Fruit fly (Drosophila melanogaster) whole organism, embryonic: ENCODE data around the gene CG7579.

Experiments used
- Antp ChIP-seq: fragments of 200-800 bp; sonication (Bioruptor generic); optimal IDR thresholded peaks from 3 replicates; lab custom pipeline; 2016; ENCODE audit warnings: missing biosample characterization, missing genetic modification characterization
- Blimp-1 ChIP-seq: fragments of 200-800 bp; sonication (Bioruptor generic); optimal IDR thresholded peaks from 3 replicates; lab custom pipeline; 2018; ENCODE audit warnings: missing biosample characterization, missing genetic modification characterization, mild to moderate bottlenecking, moderate library complexity, missing genetic modification reagents
- CG10274 ChIP-seq: fragments of 200-800 bp; sonication (Bioruptor generic); optimal IDR thresholded peaks from 3 replicates; lab custom pipeline; 2017; ENCODE audit warnings: missing biosample characterization, mild to moderate bottlenecking, missing genetic modification characterization
- CG10654 ChIP-seq: fragments of 200-800 bp; sonication (Bioruptor generic); optimal IDR thresholded peaks from 2 replicates; lab custom pipeline; 2016; ENCODE audit warnings: missing biosample characterization, missing genetic modification characterization
- CG11723 ChIP-seq: fragments of 200-800 bp; sonication (Bioruptor generic); optimal IDR thresholded peaks from 2 replicates; lab custom pipeline; 2017; ENCODE audit warnings: missing biosample characterization, mild to moderate bottlenecking, missing genetic modification characterization
- CG1233 ChIP-seq: fragments of 200-800 bp; sonication (Bioruptor generic); optimal IDR thresholded peaks from 4 replicates; lab custom pipeline; 2018; ENCODE audit warnings: missing biosample characterization, mild to moderate bottlenecking, missing genetic modification characterization
- CG13287 ChIP-seq: fragments of 200-800 bp; sonication (Bioruptor generic); IDR thresholded peaks from 2 replicates; pipeline ENCODE4 v1.3.6; 2022; ENCODE audit warnings: missing biosample characterization, missing genetic modification characterization; ENCODE audit not compliant: partially characterized antibody
- CG14710 ChIP-seq: fragments of 200-800 bp; sonication (Bioruptor generic); optimal IDR thresholded peaks from 3 replicates; lab custom pipeline; 2019; ENCODE audit warnings: missing biosample characterization, mild to moderate bottlenecking, missing genetic modification characterization, moderate library complexity
- CG16863 ChIP-seq: fragments of 200-800 bp; sonication (Bioruptor generic); optimal IDR thresholded peaks from 3 replicates; lab custom pipeline; 2016; ENCODE audit warnings: missing biosample characterization, missing genetic modification characterization
- CG17802 ChIP-seq: fragments of 200-800 bp; sonication (Bioruptor generic); optimal IDR thresholded peaks from 2 replicates; lab custom pipeline; 2018; ENCODE audit warnings: missing biosample characterization, mild to moderate bottlenecking, missing genetic modification characterization, moderate library complexity
- CG18476 ChIP-seq: fragments of 200-800 bp; sonication (Bioruptor generic); optimal IDR thresholded peaks from 2 replicates; lab custom pipeline; 2016; ENCODE audit warnings: missing biosample characterization, mild to moderate bottlenecking, missing genetic modification characterization
- CG3838 ChIP-seq: fragments of 200-800 bp; sonication (Bioruptor generic); optimal IDR thresholded peaks from 3 replicates; lab custom pipeline; 2016; ENCODE audit warnings: missing biosample characterization, missing genetic modification characterization
- CG6654 ChIP-seq: fragments of 200-800 bp; sonication (Bioruptor generic); optimal IDR thresholded peaks from 2 replicates; lab custom pipeline; 2017; ENCODE audit warnings: missing biosample characterization, mild to moderate bottlenecking, missing genetic modification characterization
- CG9817 ChIP-seq: fragments of 200-800 bp; sonication (Bioruptor generic); optimal IDR thresholded peaks from 2 replicates; lab custom pipeline; 2018; ENCODE audit warnings: missing biosample characterization, mild to moderate bottlenecking, missing genetic modification characterization, moderate library complexity
- CHES-1-like ChIP-seq: fragments of 200-800 bp; sonication (Bioruptor generic); optimal IDR thresholded peaks from 2 replicates; lab custom pipeline; 2016; ENCODE audit warnings: missing biosample characterization, missing genetic modification characterization
- Dfd ChIP-seq, 2 experiments: fragments of >200 bp; optimal IDR thresholded peaks; 2 replicates each; lab custom pipeline; 2017; ENCODE audit warnings: missing biosample characterization in 2 of 2, missing genetic modification characterization in 2 of 2
- Dll ChIP-seq: fragments of 200-800 bp; sonication (Bioruptor generic); IDR thresholded peaks from 4 replicates; pipeline ENCODE4 v1.3.6; 2022; ENCODE audit warnings: missing biosample characterization, missing genetic modification characterization; ENCODE audit not compliant: partially characterized antibody
- Eip74EF ChIP-seq, 2 experiments: fragments of 200-800 bp in 1 of 2; fragments of >200 bp in 1 of 2; sonication (Bioruptor generic) in 1 of 2; optimal IDR thresholded peaks; 2 replicates each; lab custom pipeline; 2017 to 2019; ENCODE audit warnings: missing biosample characterization in 2 of 2, missing genetic modification characterization in 2 of 2, mild to moderate bottlenecking in 1 of 2, moderate library complexity in 1 of 2
- HLH3B ChIP-seq: fragments of 200-800 bp; sonication (Bioruptor generic); IDR thresholded peaks from 2 replicates; pipeline ENCODE4 v1.3.6; 2022; ENCODE audit warnings: missing biosample characterization, missing genetic modification characterization
- HLH4C ChIP-seq: fragments of 200-800 bp; sonication (Bioruptor generic); IDR thresholded peaks from 3 replicates; pipeline ENCODE4 v1.3.6; 2022; ENCODE audit warnings: missing biosample characterization, missing genetic modification characterization; ENCODE audit not compliant: partially characterized antibody
- Hr39 ChIP-seq: fragments of >200 bp; optimal IDR thresholded peaks from 2 replicates; lab custom pipeline; 2017
- Oaz ChIP-seq: fragments of 200-800 bp; sonication (Bioruptor generic); IDR thresholded peaks from 2 replicates; pipeline ENCODE4 v1.3.6; 2022; ENCODE audit warnings: missing biosample characterization, missing genetic modification characterization
- PHDP ChIP-seq: fragments of 200-800 bp; sonication (Bioruptor generic); optimal IDR thresholded peaks from 3 replicates; lab custom pipeline; 2018; ENCODE audit warnings: missing biosample characterization, mild to moderate bottlenecking, missing genetic modification characterization, moderate library complexity
- Poxn ChIP-seq: fragments of 200-800 bp; sonication (Bioruptor generic); IDR thresholded peaks from 2 replicates; pipeline ENCODE4 v1.3.6; 2022; ENCODE audit warnings: missing biosample characterization, missing genetic modification characterization
- Ravus ChIP-seq: fragments of 200-800 bp; sonication (Bioruptor generic); IDR thresholded peaks from 2 replicates; pipeline ENCODE4 v1.3.6; 2022; ENCODE audit warnings: missing biosample characterization, missing genetic modification characterization
- Taf1 ChIP-seq: fragments of 200-800 bp; sonication (Bioruptor generic); IDR thresholded peaks from 2 replicates; pipeline ENCODE4 v1.3.6; 2022; ENCODE audit warnings: missing biosample characterization, missing genetic modification characterization
- Xbp1 ChIP-seq: fragments of 200-800 bp; sonication (Bioruptor generic); optimal IDR thresholded peaks from 3 replicates; lab custom pipeline; 2016; ENCODE audit warnings: missing biosample characterization, mild to moderate bottlenecking, missing genetic modification characterization
- ac ChIP-seq: fragments of 200-800 bp; sonication (Bioruptor generic); optimal IDR thresholded peaks from 3 replicates; lab custom pipeline; 2017; ENCODE audit warnings: missing biosample characterization, mild to moderate bottlenecking, missing genetic modification characterization
- bab2 ChIP-seq: fragments of 200-800 bp; sonication (Bioruptor generic); optimal IDR thresholded peaks from 2 replicates; lab custom pipeline; 2016; ENCODE audit warnings: missing biosample characterization, missing genetic modification characterization
- bigmax ChIP-seq: fragments of 200-800 bp; sonication (Bioruptor generic); optimal IDR thresholded peaks from 2 replicates; lab custom pipeline; 2018; ENCODE audit warnings: missing biosample characterization, mild to moderate bottlenecking, missing genetic modification characterization
- cas ChIP-seq: fragments of 200-800 bp; sonication (Bioruptor generic); IDR thresholded peaks from 2 replicates; pipeline ENCODE4 v1.3.6; 2022; ENCODE audit warnings: missing biosample characterization, missing genetic modification characterization
- dysf ChIP-seq: fragments of 200-800 bp; sonication (Bioruptor generic); IDR thresholded peaks from 3 replicates; pipeline ENCODE4 v1.3.6; 2022; ENCODE audit warnings: missing biosample characterization, missing genetic modification characterization
- ems ChIP-seq: fragments of 200-800 bp; sonication (Bioruptor generic); optimal IDR thresholded peaks from 3 replicates; lab custom pipeline; 2016; ENCODE audit warnings: missing biosample characterization, missing genetic modification characterization
- fd102C ChIP-seq: fragments of 200-800 bp; sonication (Bioruptor generic); optimal IDR thresholded peaks from 2 replicates; lab custom pipeline; 2018; ENCODE audit warnings: missing biosample characterization, mild to moderate bottlenecking, missing genetic modification characterization, moderate library complexity
- fru ChIP-seq: fragments of >200 bp; optimal IDR thresholded peaks from 2 replicates; lab custom pipeline; 2017
- grn ChIP-seq: fragments of 200-800 bp; sonication (Bioruptor generic); optimal IDR thresholded peaks from 3 replicates; lab custom pipeline; 2017; ENCODE audit warnings: missing biosample characterization, missing genetic modification characterization
- ham ChIP-seq: fragments of 200-800 bp; sonication (Bioruptor generic); IDR thresholded peaks from 2 replicates; pipeline ENCODE4 v1.3.6; 2022; ENCODE audit warnings: missing biosample characterization, missing genetic modification characterization
- jing ChIP-seq: fragments of 200-800 bp; sonication (Bioruptor generic); optimal IDR thresholded peaks from 2 replicates; lab custom pipeline; 2018; ENCODE audit warnings: missing biosample characterization, mild to moderate bottlenecking, missing genetic modification characterization
- lov ChIP-seq, 2 experiments: fragments of 200-800 bp in 1 of 2; fragments of >200 bp in 1 of 2; sonication (Bioruptor generic) in 1 of 2; IDR thresholded peaks in 1 of 2; optimal IDR thresholded peaks in 1 of 2; 2 replicates in 1 of 2; 3 replicates in 1 of 2; pipeline versions ENCODE4 v1.3.6 to Lab custom; 2017 to 2022; ENCODE audit warnings: missing biosample characterization in 1 of 2, missing genetic modification characterization in 1 of 2
- mld ChIP-seq: fragments of 200-800 bp; sonication (Bioruptor generic); IDR thresholded peaks from 3 replicates; pipeline ENCODE4 v1.3.6; 2022; ENCODE audit warnings: missing biosample characterization, missing genetic modification characterization; ENCODE audit not compliant: partially characterized antibody
- nom ChIP-seq: fragments of 200-800 bp; sonication (Bioruptor generic); optimal IDR thresholded peaks from 2 replicates; lab custom pipeline; 2017; ENCODE audit warnings: missing biosample characterization, missing genetic modification characterization, mild to moderate bottlenecking, moderate library complexity, missing genetic modification reagents
- psq ChIP-seq: fragments of 200-800 bp; sonication (Bioruptor generic); optimal IDR thresholded peaks from 2 replicates; lab custom pipeline; 2017; ENCODE audit warnings: missing biosample characterization, missing genetic modification characterization
- schlank ChIP-seq: fragments of 200-800 bp; sonication (Bioruptor generic); optimal IDR thresholded peaks from 2 replicates; lab custom pipeline; 2018; ENCODE audit warnings: missing biosample characterization, mild to moderate bottlenecking, missing genetic modification characterization
- sens-2 ChIP-seq: fragments of 200-800 bp; sonication (Bioruptor generic); IDR thresholded peaks from 2 replicates; pipeline ENCODE4 v1.3.6; 2022; ENCODE audit warnings: missing biosample characterization, missing genetic modification characterization
- ssp ChIP-seq: fragments of 200-800 bp; sonication (Bioruptor generic); IDR thresholded peaks from 2 replicates; pipeline ENCODE4 v1.3.6; 2022; ENCODE audit warnings: missing biosample characterization, missing genetic modification characterization
- twi ChIP-seq: fragments of 200-800 bp; optimal IDR thresholded peaks from 2 replicates; lab custom pipeline; 2019; ENCODE audit warnings: missing biosample characterization, mild to moderate bottlenecking, missing genetic modification characterization, moderate library complexity
- wor ChIP-seq: fragments of 200-800 bp; sonication (Bioruptor generic); IDR thresholded peaks from 2 replicates; pipeline ENCODE4 v1.3.6; 2022; ENCODE audit warnings: missing biosample characterization, missing genetic modification characterization
- zen ChIP-seq: fragments of 200-800 bp; sonication (Bioruptor generic); optimal IDR thresholded peaks from 3 replicates; lab custom pipeline; 2018; ENCODE audit warnings: missing biosample characterization, mild to moderate bottlenecking, missing genetic modification characterization, moderate library complexity
- zfh1 ChIP-seq: fragments of 200-800 bp; sonication (Bioruptor generic); IDR thresholded peaks from 3 replicates; pipeline ENCODE4 v1.3.6; 2022; ENCODE audit warnings: missing biosample characterization, missing genetic modification characterization

CG7579 gene

DNA sequence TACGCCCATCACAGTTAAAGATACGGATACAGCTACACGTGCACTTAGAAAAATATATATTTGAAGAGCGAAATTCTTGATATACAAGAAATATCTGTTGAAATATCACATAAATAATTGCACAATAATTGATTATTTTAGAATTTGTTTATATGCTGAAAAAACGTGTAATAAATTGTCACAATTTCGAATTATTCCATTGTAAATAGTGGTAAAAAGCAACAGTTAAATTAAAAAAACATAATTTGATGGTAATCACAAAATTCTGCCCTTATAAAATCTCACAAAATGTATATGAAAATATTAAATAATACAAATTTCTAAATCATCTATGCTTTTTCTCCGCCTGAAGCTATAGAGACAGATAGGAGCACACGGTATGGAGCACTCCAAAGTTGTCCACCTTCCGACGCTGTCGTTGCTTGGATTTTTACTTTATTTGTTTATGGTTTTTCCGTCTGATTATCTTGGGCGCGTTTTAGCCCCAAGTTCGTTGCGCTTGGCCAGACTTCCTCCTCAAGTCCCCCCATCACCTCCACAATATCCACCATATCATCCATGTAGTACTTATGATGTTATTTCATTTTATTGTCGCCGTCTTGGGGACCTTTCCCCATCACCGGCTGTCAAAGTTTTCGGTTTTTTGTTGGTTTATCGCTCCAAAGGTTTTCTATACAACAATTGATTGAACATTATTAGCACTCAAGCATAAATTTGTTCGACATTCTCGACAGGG is 21.2 kb upstream of the CG7579 start (continued):
- peak; percentile 32; the same call in 1 of the 2 replicates for TF ChIP-seq ssp (GFP tag; lab: Robert Waterston, UW)
- no peak for TF ChIP-seq Antp (GFP tag; lab: Kevin White, UChicago)
- TF ChIP-seq Taf1 (GFP tag; lab: Robert Waterston, UW) = no peak
- no peak for TF ChIP-seq CG10274 (GFP tag; lab: Kevin White, UChicago)
- TF ChIP-seq Oaz (GFP tag; lab: Robert Waterston, UW) = no peak
- TF ChIP-seq schlank (tag; lab: Kevin White, UChicago) = no peak
- TF ChIP-seq CG16863 = no peak
- peak in 1 of 2 experiments; percentile 69 for TF ChIP-seq Eip74EF (GFP tag; optimal IDR thresholded peaks at IDR 0.05; lab: Kevin White, UChicago)
- no peak for TF ChIP-seq HLH3B (GFP tag; lab: Robert Waterston, UW)
- TF ChIP-seq CG6654 (GFP tag; lab: Kevin White, UChicago) = peak; percentile 40
- no peak for TF ChIP-seq fd102C (GFP tag; lab: Kevin White, UChicago)
- no peak for TF ChIP-seq ham (GFP tag; lab: Robert Waterston, UW)
- TF ChIP-seq zfh1 (GFP tag; lab: Robert Waterston, UW) = peak; percentile 48; the same call in 2 of the 3 replicates
- TF ChIP-seq CG1233 (GFP tag; lab: Kevin White, UChicago) = peak; percentile 46
- TF ChIP-seq Hr39 (lab: Kevin White, UChicago) = no peak
- no peak for TF ChIP-seq bab2 (GFP tag; lab: Kevin White, UChicago)
- peak; percentile 12 for TF ChIP-seq zen
- TF ChIP-seq HLH4C (GFP tag; lab: Robert Waterston, UW) = no peak
- TF ChIP-seq cas (GFP tag; lab: Robert Waterston, UW) = no peak
- TF ChIP-seq mld (GFP tag; lab: Robert Waterston, UW) = no peak
- TF ChIP-seq Ravus = no peak
- TF ChIP-seq CG13287 (GFP tag; lab: Robert Waterston, UW) = no peak
- TF ChIP-seq Dfd (GFP tag; optimal IDR thresholded peaks at IDR 0.05; lab: Kevin White, UChicago) = no peak
- no peak for TF ChIP-seq CG3838 (GFP tag; lab: Kevin White, UChicago)
- TF ChIP-seq CG11723 (GFP tag; lab: Kevin White, UChicago) = peak; percentile 13
- TF ChIP-seq psq (GFP tag; lab: Kevin White, UChicago) = peak; percentile 17
- TF ChIP-seq lov (optimal IDR thresholded peaks at IDR 0.05; lab: Kevin White, UChicago) = no peak
- no peak for TF ChIP-seq lov (GFP tag; IDR thresholded peaks at IDR 0.05; lab: Robert Waterston, UW)
- TF ChIP-seq CG17802 = no peak
- no peak for TF ChIP-seq CG9817 (tag; lab: Kevin White, UChicago)
- TF ChIP-seq Poxn (GFP tag; lab: Robert Waterston, UW) = no peak
- TF ChIP-seq PHDP (tag; lab: Kevin White, UChicago) = peak; percentile 37
- no peak for TF ChIP-seq fru (lab: Kevin White, UChicago)
- TF ChIP-seq Blimp-1 (GFP tag; lab: Kevin White, UChicago) = peak; percentile 75
- no peak for TF ChIP-seq CHES-1-like
- TF ChIP-seq bigmax = no peak
- TF ChIP-seq Xbp1 (GFP tag; lab: Kevin White, UChicago) = peak; percentile 55
- TF ChIP-seq ems (GFP tag; lab: Kevin White, UChicago) = no peak
- TF ChIP-seq ac (GFP tag; lab: Kevin White, UChicago) = no peak
- no peak for TF ChIP-seq Dll (GFP tag; lab: Robert Waterston, UW)
- peak; percentile 12 for TF ChIP-seq twi (tag; lab: Kevin White, UChicago)
- no peak for TF ChIP-seq sens-2 (GFP tag; lab: Robert Waterston, UW)
- TF ChIP-seq CG10654 (GFP tag; lab: Kevin White, UChicago) = peak; percentile 7
- peak; percentile 21; the same call in 1 of the 3 replicates for TF ChIP-seq dysf
- peak; percentile 4 for TF ChIP-seq jing (GFP tag; lab: Kevin White, UChicago)
- peak; percentile 54 for TF ChIP-seq grn
- TF ChIP-seq CG18476 (GFP tag; lab: Kevin White, UChicago) = peak; percentile 39
- TF ChIP-seq nom (GFP tag; lab: Kevin White, UChicago) = no peak
- TF ChIP-seq CG14710 (tag; lab: Kevin White, UChicago) = peak; percentile 84
- peak; percentile 49; the same call in 1 of the 2 replicates for TF ChIP-seq wor
